Fruit fly (Drosophila melanogaster): ENCODE data around the gene PyK.
A peak's percentile ranks its signal among the peaks of the same experiment; 100 is the strongest.

PyK gene

dm6 chr3R:22323994-22324393 is 43.3 kb upstream of the PyK start, which contains the start of gene CG34377:
Gene CG34377 (minus strand): TSS chr3R:22324094.
- TF ChIP-seq lov (optimal IDR thresholded peaks at IDR 0.05) (no peak), lov (GFP tag; IDR thresholded peaks at IDR 0.05) (0 out of 3 replicates have a peak, but pooled peaks have one; percentile 21), CG10321 (GFP tag; IDR thresholded peaks at IDR 0.05) (no peak), insv (GFP tag; optimal IDR thresholded peaks at IDR 0.05) (no peak), Deaf1 (tag; optimal IDR thresholded peaks at IDR 0.05) (no peak), tin (GFP tag; optimal IDR thresholded peaks at IDR 0.05) (no peak)

- no peak for TF ChIP-seq D (optimal IDR thresholded peaks at IDR 0.05)
- TF ChIP-seq D (GFP tag; optimal IDR thresholded peaks at IDR 0.05) = peak; percentile 25
- no peak for TF ChIP-seq aop (GFP tag; IDR thresholded peaks at IDR 0.05)
- peak; percentile 13 for TF ChIP-seq CG12391 (tag; optimal IDR thresholded peaks at IDR 0.05)
- TF ChIP-seq Hmx (GFP tag; optimal IDR thresholded peaks at IDR 0.05) = no peak
- peak; percentile 43; the same call in 1 of the 3 replicates for TF ChIP-seq row (GFP tag; IDR thresholded peaks at IDR 0.05)
- peak; percentile 53 for TF ChIP-seq dmrt11E (tag; optimal IDR thresholded peaks at IDR 0.05)
- TF ChIP-seq emc (GFP tag; optimal IDR thresholded peaks at IDR 0.05) = no peak
- TF ChIP-seq sr (GFP tag; IDR thresholded peaks at IDR 0.05) = no peak
- TF ChIP-seq CG18262 (tag; optimal IDR thresholded peaks at IDR 0.05) = peak; percentile 52
- no peak for TF ChIP-seq CG12659 (GFP tag; optimal IDR thresholded peaks at IDR 0.05)
- TF ChIP-seq CG12769 (tag; optimal IDR thresholded peaks at IDR 0.05) = no peak
- no peak for TF ChIP-seq gt (GFP tag; IDR thresholded peaks at IDR 0.05)
- TF ChIP-seq CG17829 (tag; optimal IDR thresholded peaks at IDR 0.05) = peak; percentile 43
- no peak for TF ChIP-seq CG2199 (GFP tag; IDR thresholded peaks at IDR 0.05)
- TF ChIP-seq croc (GFP tag; conservative IDR thresholded peaks at IDR 0.05) = 0 out of 3 replicates have a peak, but pooled peaks have one; percentile 33
- no peak for TF ChIP-seq chn (GFP tag; optimal IDR thresholded peaks at IDR 0.05)
- TF ChIP-seq CG10147 (GFP tag; optimal IDR thresholded peaks at IDR 0.05) = no peak
- TF ChIP-seq Xrp1 (GFP tag; IDR thresholded peaks at IDR 0.05) = peak; percentile 58; the same call in 1 of the 2 replicates
- no peak for TF ChIP-seq Dip3 (GFP tag; optimal IDR thresholded peaks at IDR 0.05)
- TF ChIP-seq tll (GFP tag; optimal IDR thresholded peaks at IDR 0.05) = no peak
- TF ChIP-seq jigr1 (GFP tag; IDR thresholded peaks at IDR 0.05) = no peak
- TF ChIP-seq CG15696 (tag; optimal IDR thresholded peaks at IDR 0.05) = peak; percentile 13
- TF ChIP-seq lab (GFP tag; optimal IDR thresholded peaks at IDR 0.05) = no peak
- 0 out of 2 replicates have a peak, but pooled peaks have one; percentile 5 for TF ChIP-seq CG32772 (GFP tag; IDR thresholded peaks at IDR 0.05)
- peak; percentile 34 for TF ChIP-seq nmo (GFP tag; optimal IDR thresholded peaks at IDR 0.05)
- TF ChIP-seq CG2202 (tag; optimal IDR thresholded peaks at IDR 0.05) = peak; percentile 15
- TF ChIP-seq fd96Cb (tag; optimal IDR thresholded peaks at IDR 0.05) = peak; percentile 4
- TF ChIP-seq sens (GFP tag) = peak; percentile 32
- TF ChIP-seq CG3407 (GFP tag; optimal IDR thresholded peaks at IDR 0.05) = peak; percentile 6
- no peak for TF ChIP-seq amos (GFP tag; IDR thresholded peaks at IDR 0.05; ENCODE audit: partially characterized antibody)
- peak; percentile 62 for TF ChIP-seq zf30C (GFP tag; optimal IDR thresholded peaks at IDR 0.05)
- TF ChIP-seq vvl (GFP tag; IDR thresholded peaks at IDR 0.05) = no peak
- peak; percentile 40; the same call in 1 of the 2 replicates for TF ChIP-seq CG17328 (GFP tag; IDR thresholded peaks at IDR 0.05)
- TF ChIP-seq CG7963 (GFP tag; IDR thresholded peaks at IDR 0.05; ENCODE audit: partially characterized antibody) = no peak
- no peak for TF ChIP-seq Poxn (GFP tag; IDR thresholded peaks at IDR 0.05)
- peak; percentile 57; the same call in 1 of the 2 replicates for TF ChIP-seq Drgx (GFP tag; IDR thresholded peaks at IDR 0.05)
- peak; percentile 63 for TF ChIP-seq bsh (GFP tag; optimal IDR thresholded peaks at IDR 0.05)
- no peak for TF ChIP-seq Awh (GFP tag; IDR thresholded peaks at IDR 0.05)
- TF ChIP-seq phol (tag; optimal IDR thresholded peaks at IDR 0.05) = peak; percentile 42
- TF ChIP-seq CG31441 (GFP tag; IDR thresholded peaks at IDR 0.05) = peak; percentile 34; the same call in 1 of the 2 replicates
- no peak for TF ChIP-seq ERR (GFP tag; optimal IDR thresholded peaks at IDR 0.05)
- no peak for TF ChIP-seq zfh1 (GFP tag; IDR thresholded peaks at IDR 0.05)
- 0 out of 3 replicates have a peak, but pooled peaks have one; percentile 10 for TF ChIP-seq CG11093 (GFP tag; IDR thresholded peaks at IDR 0.05)
Measured at dm6 chr3R:22324736-22325135, 42.6 kb upstream of the PyK start.

All from whole organism, embryonic.